Fruit fly (Drosophila melanogaster) whole organism, wandering third instar larva: ENCODE data around the gene Ugt37B1.

ENCODE experiments used
- Jra ChIP-seq: sonication (Bioruptor generic); optimal IDR thresholded peaks from 2 replicates; lab custom pipeline; 2016; ENCODE audit warnings: missing biosample characterization, missing genetic modification characterization
- N ChIP-seq: fragments of >200 bp; optimal IDR thresholded peaks from 2 replicates; lab custom pipeline; 2018; ENCODE audit warnings: missing biosample characterization, missing external identifiers, missing genetic modification characterization
- OdsH ChIP-seq: fragments of 200-800 bp; sonication (Bioruptor generic); optimal IDR thresholded peaks from 2 replicates; lab custom pipeline; 2016; ENCODE audit warnings: missing biosample characterization, mild to moderate bottlenecking, missing genetic modification characterization
- h ChIP-seq: fragments of 200-800 bp; sonication (Bioruptor generic); optimal IDR thresholded peaks from 3 replicates; lab custom pipeline; 2016; ENCODE audit warnings: missing biosample characterization, mild to moderate bottlenecking, missing genetic modification characterization
- sage ChIP-seq: fragments of 200-800 bp; sonication (Bioruptor generic); optimal IDR thresholded peaks from 2 replicates; lab custom pipeline; 2016; ENCODE audit warnings: missing biosample characterization, mild to moderate bottlenecking, missing genetic modification characterization

- TF ChIP-seq h (GFP tag; lab: Kevin White, UChicago) (no peak), N (GFP tag; lab: Kevin White, UChicago) (no peak), sage (GFP tag; lab: Kevin White, UChicago) (no peak), Jra (GFP tag; lab: Kevin White, UChicago) (no peak), OdsH (GFP tag; lab: Kevin White, UChicago) (no peak)
Measured at dm6 chr2L:6253005-6253353, 28.1 kb downstream of the Ugt37B1 start, which contains the start of gene Ddr.
